Worm (Caenorhabditis elegans): ENCODE measurements around the gene wsp-1.

ce11 chrIV:8189667-8190066 is 9.1 kb downstream of the wsp-1 start:
- TF ChIP-seq snpc-4 (GFP tag; optimal IDR thresholded peaks at IDR 0.05) (no peak), snpc-4 (tag; optimal IDR thresholded peaks at IDR 0.05) (no peak), B0261.1 (tag; optimal IDR thresholded peaks at IDR 0.05) (no peak), nfya-2 (GFP tag; IDR thresholded peaks at IDR 0.05) (no peak), efl-1 (GFP tag; optimal IDR thresholded peaks at IDR 0.05) (no peak), lin-40 (tag; optimal IDR thresholded peaks at IDR 0.05) (no peak), unc-62 (GFP tag; optimal IDR thresholded peaks at IDR 0.05) (no peak), F23B12.7 (tag; optimal IDR thresholded peaks at IDR 0.05; ENCODE audit: insufficient read depth) (no peak), rpc-1 (optimal IDR thresholded peaks at IDR 0.05) (no peak), rpc-1 (tag; optimal IDR thresholded peaks at IDR 0.05) (no peak), ceh-40 (GFP tag; IDR thresholded peaks at IDR 0.05) (no peak), unc-130 (GFP tag; optimal IDR thresholded peaks at IDR 0.05) (no peak), lsl-1 (GFP tag; optimal IDR thresholded peaks at IDR 0.05) (no peak), ama-1 (optimal IDR thresholded peaks at IDR 0.05) (no peak), ama-1 (GFP tag; optimal IDR thresholded peaks at IDR 0.05) (no peak), hsf-1 (GFP tag; IDR thresholded peaks at IDR 0.05) (no peak), Y67H2A.10 (GFP tag; conservative IDR thresholded peaks at IDR 0.05) (no peak)
